Worm (Caenorhabditis elegans) whole organism, early embryonic: Measurements from ENCODE around the gene sago-1.

ENCODE experiments used
- F13C5.2 ChIP-seq: sonication (generic microtip); optimal IDR thresholded peaks from 2 replicates; lab custom pipeline; 2017; ENCODE audit warnings: mild to moderate bottlenecking, missing genetic modification characterization, inconsistent platforms, missing compliant biosample characterization
- ets-7 ChIP-seq: sonication (generic microtip); optimal IDR thresholded peaks from 2 replicates; lab custom pipeline; 2016; ENCODE audit warnings: missing genotype, missing genetic modification characterization, missing compliant biosample characterization
- flt-1 ChIP-seq: fragments of 200-800 bp; sonication (Bioruptor generic); IDR thresholded peaks from 2 replicates; pipeline ENCODE4 v1.3.6; 2022; ENCODE audit warnings: missing genetic modification characterization, missing compliant biosample characterization
- tbx-37 ChIP-seq: fragments of 200-800 bp; sonication (Bioruptor generic); conservative IDR thresholded peaks from 2 replicates; pipeline ENCODE4 v1.3.6; 2022; ENCODE audit warnings: missing genetic modification reagents, missing genetic modification characterization, missing compliant biosample characterization

Gene sago-1

DNA sequence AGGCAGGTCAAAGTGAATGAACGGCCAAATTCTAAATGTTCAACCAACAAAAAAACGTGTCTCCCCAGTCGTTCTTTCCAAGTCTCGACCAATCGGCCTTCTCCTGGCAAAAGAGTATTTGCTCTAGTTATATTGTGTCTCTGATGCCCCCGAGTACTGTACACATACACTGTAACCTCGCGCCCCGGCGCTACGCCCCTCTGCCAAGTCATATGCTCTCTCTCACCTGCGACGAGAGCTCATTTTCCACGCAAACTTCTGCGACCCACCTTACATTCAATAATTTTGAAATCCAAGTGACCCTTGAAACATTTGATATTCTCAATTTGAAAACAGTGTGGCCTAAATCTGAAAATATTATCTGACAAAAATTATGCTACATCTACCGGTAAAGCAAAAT is 53.7 kb downstream of the sago-1 start:
- TF ChIP-seq flt-1 (no peak), ets-7 (tag; lab: Kevin White, UChicago) (no peak), tbx-37 (GFP tag; lab: Robert Waterston, UW) (no peak), F13C5.2 (tag; lab: Kevin White, UChicago) (no peak)
